Fruit fly (Drosophila melanogaster) whole organism, wandering third instar larva: ENCODE data around the gene CG10469.

Experiments
- CrebA ChIP-seq: fragments of 200-800 bp; sonication (Bioruptor generic); optimal IDR thresholded peaks from 2 replicates; lab custom pipeline; 2016; ENCODE audit warnings: missing biosample characterization, mild to moderate bottlenecking, missing genetic modification characterization, borderline replicate concordance
- Myc ChIP-seq: fragments of >200 bp; optimal IDR thresholded peaks from 2 replicates; lab custom pipeline; 2017
- N ChIP-seq: fragments of >200 bp; optimal IDR thresholded peaks from 2 replicates; lab custom pipeline; 2018; ENCODE audit warnings: missing biosample characterization, missing external identifiers, missing genetic modification characterization
- br ChIP-seq: fragments of 200-800 bp; sonication (Bioruptor generic); optimal IDR thresholded peaks from 2 replicates; lab custom pipeline; 2016; ENCODE audit warnings: missing biosample characterization, missing genetic modification characterization
- brk ChIP-seq: fragments of 200-800 bp; sonication (Bioruptor generic); optimal IDR thresholded peaks from 2 replicates; lab custom pipeline; 2016; ENCODE audit warnings: missing biosample characterization, mild to moderate bottlenecking, missing genetic modification characterization
- jim ChIP-seq: fragments of 175-275, 200-325 bp; sonication (Bioruptor generic); optimal IDR thresholded peaks from 2 replicates; lab custom pipeline; 2016; ENCODE audit warnings: missing biosample characterization, mild to moderate bottlenecking, missing genetic modification characterization
- rgr ChIP-seq: fragments of 200-800 bp; sonication (Bioruptor generic); optimal IDR thresholded peaks from 3 replicates; lab custom pipeline; 2016; ENCODE audit warnings: missing biosample characterization, mild to moderate bottlenecking, missing genetic modification characterization

dm6 chr3L:6085988-6086387 is 7.1 kb downstream of the CG10469 start:
- TF ChIP-seq rgr (GFP tag; lab: Kevin White, UChicago) (no peak), brk (GFP tag; lab: Kevin White, UChicago) (no peak), N (GFP tag; lab: Kevin White, UChicago) (no peak), br (no peak), jim (GFP tag; lab: Kevin White, UChicago) (no peak), Myc (lab: Kevin White, UChicago) (no peak), CrebA (no peak)
